Fruit fly (Drosophila melanogaster): Measurements from ENCODE around the gene JMJD7.
A peak's percentile ranks its signal among the peaks of the same experiment; 100 is the strongest.

Gene JMJD7

dm6 chr3L:13486860-13487404, 36.8 kb upstream of the JMJD7 start (continued):
- TF ChIP-seq NK7.1 (GFP tag; optimal IDR thresholded peaks at IDR 0.05): no peak
- TF ChIP-seq Trl (optimal IDR thresholded peaks at IDR 0.05): no peak
- no peak for TF ChIP-seq Trl (GFP tag; optimal IDR thresholded peaks at IDR 0.05)
- no peak for TF ChIP-seq CG15269 (tag; optimal IDR thresholded peaks at IDR 0.05)
- 0 out of 3 replicates have a peak, but pooled peaks have one; percentile 9 for TF ChIP-seq CG34224 (GFP tag; IDR thresholded peaks at IDR 0.05; ENCODE audit: partially characterized antibody)
- no peak for TF ChIP-seq CG8944 (GFP tag; optimal IDR thresholded peaks at IDR 0.05)
- TF ChIP-seq CG4617 (GFP tag; optimal IDR thresholded peaks at IDR 0.05; ENCODE audit: borderline replicate concordance): peak; percentile 16
- no peak for TF ChIP-seq CG6689 (GFP tag; IDR thresholded peaks at IDR 0.05)
- no peak for TF ChIP-seq CG14860 (GFP tag; IDR thresholded peaks at IDR 0.05; ENCODE audit: partially characterized antibody)
- no peak for TF ChIP-seq CG32767 (GFP tag; IDR thresholded peaks at IDR 0.05)
- no peak for TF ChIP-seq ato (GFP tag; IDR thresholded peaks at IDR 0.05; ENCODE audit: partially characterized antibody)
- peak; percentile 51 for TF ChIP-seq nom (GFP tag; optimal IDR thresholded peaks at IDR 0.05)
- no peak for TF ChIP-seq CG6791 (GFP tag; IDR thresholded peaks at IDR 0.05; ENCODE audit: partially characterized antibody)
- no peak for TF ChIP-seq cato (GFP tag; optimal IDR thresholded peaks at IDR 0.05; ENCODE audit: borderline replicate concordance)
- no peak for TF ChIP-seq ERR (GFP tag; optimal IDR thresholded peaks at IDR 0.05)
- TF ChIP-seq CG30431 (GFP tag; optimal IDR thresholded peaks at IDR 0.05): no peak
- peak; percentile 2 for TF ChIP-seq pb (GFP tag; optimal IDR thresholded peaks at IDR 0.05)
- TF ChIP-seq NFAT (GFP tag; IDR thresholded peaks at IDR 0.05): no peak
- TF ChIP-seq p53 (GFP tag; optimal IDR thresholded peaks at IDR 0.05): no peak
- no peak for TF ChIP-seq HLH3B (GFP tag; IDR thresholded peaks at IDR 0.05)
- TF ChIP-seq crol (GFP tag; IDR thresholded peaks at IDR 0.05): peak; percentile 88
- peak; percentile 95 for TF ChIP-seq MESR4 (GFP tag; optimal IDR thresholded peaks at IDR 0.05)
- TF ChIP-seq CG13287 (GFP tag; IDR thresholded peaks at IDR 0.05; ENCODE audit: partially characterized antibody): peak; percentile 5; the same call in 1 of the 2 replicates
- no peak for TF ChIP-seq CG6654 (GFP tag; optimal IDR thresholded peaks at IDR 0.05)
- no peak for TF ChIP-seq salm (tag; optimal IDR thresholded peaks at IDR 0.05)
- TF ChIP-seq Dad (GFP tag; optimal IDR thresholded peaks at IDR 0.05): no peak
- TF ChIP-seq aop (GFP tag; IDR thresholded peaks at IDR 0.05): no peak
- no peak for TF ChIP-seq CG8924 (tag; optimal IDR thresholded peaks at IDR 0.05)
- TF ChIP-seq mld (GFP tag; IDR thresholded peaks at IDR 0.05; ENCODE audit: partially characterized antibody): no peak; the same call in 2 of the 3 replicates
- no peak for TF ChIP-seq emc (GFP tag; optimal IDR thresholded peaks at IDR 0.05)
- peak; percentile 20 for TF ChIP-seq CG12071 (GFP tag; optimal IDR thresholded peaks at IDR 0.05)
- TF ChIP-seq Xrp1 (GFP tag; IDR thresholded peaks at IDR 0.05): 0 out of 2 replicates have a peak, but pooled peaks have one; percentile 20
- TF ChIP-seq cwo (GFP tag; optimal IDR thresholded peaks at IDR 0.05): no peak
- no peak for TF ChIP-seq CG1529 (GFP tag; optimal IDR thresholded peaks at IDR 0.05)
- no peak for TF ChIP-seq Mes4 (GFP tag; optimal IDR thresholded peaks at IDR 0.05)
- TF ChIP-seq phol (tag; optimal IDR thresholded peaks at IDR 0.05): no peak
- TF ChIP-seq mam (GFP tag; optimal IDR thresholded peaks at IDR 0.05): no peak
- no peak for TF ChIP-seq Hey (tag; optimal IDR thresholded peaks at IDR 0.05)
- TF ChIP-seq D (optimal IDR thresholded peaks at IDR 0.05): no peak
- no peak for TF ChIP-seq D (GFP tag; optimal IDR thresholded peaks at IDR 0.05)

All from whole organism, embryonic.